Fruit fly (Drosophila melanogaster) whole organism, embryonic: ENCODE data around the gene CG34332.

Experiments used
- Adf1 ChIP-seq: fragments of 200-800 bp; sonication (Bioruptor generic); IDR thresholded peaks from 2 replicates; pipeline ENCODE4 v1.3.6; 2022; ENCODE audit warnings: missing biosample characterization, missing genetic modification characterization
- Antp ChIP-seq: fragments of 200-800 bp; sonication (Bioruptor generic); optimal IDR thresholded peaks from 3 replicates; lab custom pipeline; 2016; ENCODE audit warnings: missing biosample characterization, missing genetic modification characterization
- Atf6 ChIP-seq: fragments of 200-800 bp; sonication (Bioruptor generic); IDR thresholded peaks from 2 replicates; pipeline ENCODE4 v1.3.6; 2022; ENCODE audit warnings: missing biosample characterization, missing genetic modification characterization
- BEAF-32 ChIP-seq: fragments of 200-800 bp; sonication (Bioruptor generic); optimal IDR thresholded peaks from 3 replicates; lab custom pipeline; 2017; ENCODE audit warnings: missing biosample characterization, missing genetic modification characterization, mild to moderate bottlenecking, moderate library complexity, missing genetic modification reagents
- CG10366 ChIP-seq: fragments of 200-800 bp; sonication (Bioruptor generic); IDR thresholded peaks from 2 replicates; pipeline ENCODE4 v1.3.6; 2022; ENCODE audit warnings: missing biosample characterization, missing genetic modification characterization
- CG10431 ChIP-seq: fragments of 200-800 bp; sonication (Bioruptor generic); optimal IDR thresholded peaks from 3 replicates; lab custom pipeline; 2018; ENCODE audit warnings: missing biosample characterization, mild to moderate bottlenecking, missing genetic modification characterization
- CG10654 ChIP-seq: fragments of 200-800 bp; sonication (Bioruptor generic); optimal IDR thresholded peaks from 2 replicates; lab custom pipeline; 2016; ENCODE audit warnings: missing biosample characterization, missing genetic modification characterization
- CG11085 ChIP-seq: fragments of 200-800 bp; sonication (Bioruptor generic); IDR thresholded peaks from 2 replicates; pipeline ENCODE4 v1.3.6; 2022; ENCODE audit warnings: missing biosample characterization, missing genetic modification characterization
- CG12219 ChIP-seq: fragments of 200-800 bp; sonication (Bioruptor generic); optimal IDR thresholded peaks from 3 replicates; lab custom pipeline; 2018; ENCODE audit warnings: missing biosample characterization, mild to moderate bottlenecking, missing genetic modification characterization
- CG13123 ChIP-seq: fragments of 200-800 bp; sonication (Bioruptor generic); optimal IDR thresholded peaks from 2 replicates; lab custom pipeline; 2016; ENCODE audit warnings: missing biosample characterization, missing genetic modification characterization
- CG14014 ChIP-seq: fragments of 200-800 bp; sonication (Bioruptor generic); IDR thresholded peaks from 2 replicates; pipeline ENCODE4 v1.3.6; 2022; ENCODE audit warnings: missing biosample characterization, missing genetic modification characterization
- CG15696 ChIP-seq: fragments of 200-800 bp; sonication (Bioruptor generic); optimal IDR thresholded peaks from 2 replicates; lab custom pipeline; 2019; ENCODE audit warnings: missing biosample characterization, mild to moderate bottlenecking, missing genetic modification characterization, moderate library complexity
- CG18619 ChIP-seq: fragments of 200-800 bp; sonication (Bioruptor generic); optimal IDR thresholded peaks from 3 replicates; lab custom pipeline; 2017; ENCODE audit warnings: missing biosample characterization, mild to moderate bottlenecking, missing genetic modification characterization
- CG2116 ChIP-seq: fragments of 200-800 bp; sonication (Bioruptor generic); optimal IDR thresholded peaks from 3 replicates; lab custom pipeline; 2018; ENCODE audit warnings: missing biosample characterization, mild to moderate bottlenecking, missing genetic modification characterization
- CG2678 ChIP-seq: fragments of 200-800 bp; sonication (Bioruptor generic); optimal IDR thresholded peaks from 3 replicates; lab custom pipeline; 2019; ENCODE audit warnings: missing biosample characterization, mild to moderate bottlenecking, missing genetic modification characterization, moderate library complexity
- CG32767 ChIP-seq: fragments of 200-800 bp; sonication (Bioruptor generic); IDR thresholded peaks from 2 replicates; pipeline ENCODE4 v1.3.6; 2022; ENCODE audit warnings: missing biosample characterization, missing genetic modification characterization
- CG33213 ChIP-seq: fragments of 200-800 bp; sonication (Bioruptor generic); optimal IDR thresholded peaks from 3 replicates; lab custom pipeline; 2016; ENCODE audit warnings: missing biosample characterization, missing genetic modification characterization
- CG4404 ChIP-seq: fragments of 200-800 bp; sonication (Bioruptor generic); IDR thresholded peaks from 2 replicates; pipeline ENCODE4 v1.3.6; 2022; ENCODE audit warnings: missing biosample characterization, missing genetic modification characterization
- CG4424 ChIP-seq: fragments of 200-800 bp; sonication (Bioruptor generic); optimal IDR thresholded peaks from 3 replicates; lab custom pipeline; 2016; ENCODE audit warnings: missing biosample characterization, missing genetic modification characterization
- CG6854 ChIP-seq: fragments of 200-800 bp; sonication (Bioruptor generic); optimal IDR thresholded peaks from 3 replicates; lab custom pipeline; 2017; ENCODE audit warnings: missing biosample characterization, mild to moderate bottlenecking, missing genetic modification characterization
- CG7556 ChIP-seq: fragments of 200-800 bp; sonication (Bioruptor generic); optimal IDR thresholded peaks from 2 replicates; lab custom pipeline; 2017; ENCODE audit warnings: missing biosample characterization, mild to moderate bottlenecking, missing genetic modification characterization
- E2f2 ChIP-seq: fragments of 200-800 bp; sonication (Bioruptor generic); IDR thresholded peaks from 2 replicates; pipeline ENCODE4 v1.3.6; 2022; ENCODE audit warnings: missing biosample characterization, missing genetic modification characterization
- H2.0 ChIP-seq: fragments of 200-800 bp; sonication (Bioruptor generic); IDR thresholded peaks from 2 replicates; pipeline ENCODE4 v1.3.6; 2022; ENCODE audit warnings: missing biosample characterization, missing genetic modification characterization
- HLH3B ChIP-seq: fragments of 200-800 bp; sonication (Bioruptor generic); IDR thresholded peaks from 2 replicates; pipeline ENCODE4 v1.3.6; 2022; ENCODE audit warnings: missing biosample characterization, missing genetic modification characterization
- Meics ChIP-seq: fragments of 200-800 bp; sonication (Bioruptor generic); optimal IDR thresholded peaks from 2 replicates; lab custom pipeline; 2017; ENCODE audit warnings: missing biosample characterization, mild to moderate bottlenecking, missing genetic modification characterization
- Rfx ChIP-seq: fragments of 200-800 bp; sonication (Bioruptor generic); IDR thresholded peaks from 2 replicates; pipeline ENCODE4 v1.3.6; 2022; ENCODE audit warnings: missing biosample characterization, missing genetic modification characterization
- Ssrp ChIP-seq: fragments of 200-800 bp; sonication (Bioruptor generic); optimal IDR thresholded peaks from 2 replicates; lab custom pipeline; 2018; ENCODE audit warnings: missing biosample characterization, mild to moderate bottlenecking, missing genetic modification characterization, moderate library complexity
- Xbp1 ChIP-seq: fragments of 200-800 bp; sonication (Bioruptor generic); optimal IDR thresholded peaks from 3 replicates; lab custom pipeline; 2016; ENCODE audit warnings: missing biosample characterization, mild to moderate bottlenecking, missing genetic modification characterization
- ato ChIP-seq: fragments of 200-800 bp; sonication (Bioruptor generic); IDR thresholded peaks from 2 replicates; pipeline ENCODE4 v1.3.6; 2022; ENCODE audit warnings: missing biosample characterization, missing genetic modification characterization; ENCODE audit not compliant: partially characterized antibody
- bab2 ChIP-seq: fragments of 200-800 bp; sonication (Bioruptor generic); optimal IDR thresholded peaks from 2 replicates; lab custom pipeline; 2016; ENCODE audit warnings: missing biosample characterization, missing genetic modification characterization
- bowl ChIP-seq: fragments of 200-800 bp; sonication (Bioruptor generic); IDR thresholded peaks from 2 replicates; pipeline ENCODE4 v1.3.6; 2022; ENCODE audit warnings: missing biosample characterization, missing genetic modification characterization
- croc ChIP-seq: fragments of 200-800 bp; sonication (Bioruptor generic); conservative IDR thresholded peaks from 3 replicates; pipeline ENCODE4 v1.3.6; 2022; ENCODE audit warnings: missing biosample characterization, missing genetic modification characterization
- crol ChIP-seq: fragments of 200-800 bp; sonication (Bioruptor generic); IDR thresholded peaks from 2 replicates; pipeline ENCODE4 v1.3.6; 2022; ENCODE audit warnings: missing biosample characterization, missing genetic modification characterization
- dimm ChIP-seq: fragments of 200-800 bp; sonication (Bioruptor generic); IDR thresholded peaks from 2 replicates; pipeline ENCODE4 v1.3.6; 2022; ENCODE audit warnings: missing biosample characterization, missing genetic modification characterization
- dmrt11E ChIP-seq: fragments of 200-800 bp; sonication (Bioruptor generic); optimal IDR thresholded peaks from 3 replicates; lab custom pipeline; 2018; ENCODE audit warnings: missing biosample characterization, mild to moderate bottlenecking, missing genetic modification characterization, moderate library complexity
- emc ChIP-seq: fragments of 200-800 bp; sonication (Bioruptor generic); optimal IDR thresholded peaks from 2 replicates; lab custom pipeline; 2016; ENCODE audit warnings: missing biosample characterization, missing genetic modification characterization
- en ChIP-seq: fragments of 200-800 bp; sonication (Bioruptor generic); optimal IDR thresholded peaks from 2 replicates; lab custom pipeline; 2016; ENCODE audit warnings: missing biosample characterization, missing genetic modification characterization
- fd3F ChIP-seq: fragments of 200-800 bp; sonication (Bioruptor generic); optimal IDR thresholded peaks from 2 replicates; lab custom pipeline; 2018; ENCODE audit warnings: missing biosample characterization, mild to moderate bottlenecking, missing genetic modification characterization, moderate library complexity
- gce ChIP-seq: fragments of 200-800 bp; sonication (Bioruptor generic); IDR thresholded peaks from 3 replicates; pipeline ENCODE4 v1.3.6; 2022; ENCODE audit warnings: missing biosample characterization, missing genetic modification characterization
- gcm2 ChIP-seq: fragments of 200-800 bp; sonication (Bioruptor generic); optimal IDR thresholded peaks from 2 replicates; lab custom pipeline; 2016; ENCODE audit warnings: missing biosample characterization, missing genetic modification characterization
- gfzf ChIP-seq: fragments of 200-800 bp; sonication (Bioruptor generic); optimal IDR thresholded peaks from 2 replicates; lab custom pipeline; 2016; ENCODE audit warnings: missing biosample characterization, mild to moderate bottlenecking, missing genetic modification characterization, moderate library complexity
- gsb ChIP-seq: fragments of 200-800 bp; sonication (Bioruptor generic); IDR thresholded peaks from 2 replicates; pipeline ENCODE4 v1.3.6; 2022; ENCODE audit warnings: missing biosample characterization, missing genetic modification characterization
- gt ChIP-seq: fragments of 200-800 bp; sonication (Bioruptor generic); IDR thresholded peaks from 2 replicates; pipeline ENCODE4 v1.3.6; 2022; ENCODE audit warnings: missing biosample characterization, missing genetic modification characterization
- jumu ChIP-seq: fragments of 200-800 bp; sonication (Bioruptor generic); optimal IDR thresholded peaks from 3 replicates; lab custom pipeline; 2016; ENCODE audit warnings: missing biosample characterization, missing genetic modification characterization
- odd ChIP-seq: fragments of 200-800 bp; sonication (Bioruptor generic); optimal IDR thresholded peaks from 2 replicates; lab custom pipeline; 2017; ENCODE audit warnings: missing biosample characterization, mild to moderate bottlenecking, missing genetic modification characterization
- prd ChIP-seq, 3 experiments: fragments of >200 bp in 2 of 3; fragments of 200-800 bp in 1 of 3; sonication (Bioruptor generic) in 1 of 3; optimal IDR thresholded peaks in 2 of 3; IDR thresholded peaks in 1 of 3; 2 replicates in 2 of 3; 3 replicates in 1 of 3; pipeline versions ENCODE4 v1.3.6 to Lab custom; 2017 to 2022; ENCODE audit warnings: missing biosample characterization in 1 of 3, missing genetic modification characterization in 1 of 3
- salm ChIP-seq: fragments of 200-800 bp; sonication (Bioruptor generic); optimal IDR thresholded peaks from 2 replicates; lab custom pipeline; 2018; ENCODE audit warnings: missing biosample characterization, mild to moderate bottlenecking, missing genetic modification characterization
- seq ChIP-seq: fragments of 200-800 bp; sonication (Bioruptor generic); IDR thresholded peaks from 2 replicates; pipeline ENCODE4 v1.3.6; 2022; ENCODE audit warnings: missing biosample characterization, missing genetic modification characterization
- twi ChIP-seq: fragments of 200-800 bp; optimal IDR thresholded peaks from 2 replicates; lab custom pipeline; 2019; ENCODE audit warnings: missing biosample characterization, mild to moderate bottlenecking, missing genetic modification characterization, moderate library complexity
- tx ChIP-seq: fragments of 200-800 bp; sonication (Bioruptor generic); optimal IDR thresholded peaks from 2 replicates; lab custom pipeline; 2016; ENCODE audit warnings: missing biosample characterization, missing genetic modification characterization
- wdn ChIP-seq: fragments of 200-800 bp; sonication (Bioruptor generic); IDR thresholded peaks from 2 replicates; pipeline ENCODE4 v1.3.6; 2022; ENCODE audit warnings: missing biosample characterization, missing genetic modification characterization
- zfh1 ChIP-seq: fragments of 200-800 bp; sonication (Bioruptor generic); IDR thresholded peaks from 3 replicates; pipeline ENCODE4 v1.3.6; 2022; ENCODE audit warnings: missing biosample characterization, missing genetic modification characterization

CG34332 gene

dm6 chrX:20159679-20160140 lies 18.9 kb downstream of the CG34332 start, which contains the start of gene Rab35 (continued):
- TF ChIP-seq CG13123 (GFP tag; lab: Kevin White, UChicago) (no peak), croc (GFP tag; lab: Robert Waterston, UW) (no peak), CG6854 (GFP tag; lab: Kevin White, UChicago) (no peak), bowl (GFP tag; lab: Robert Waterston, UW) (no peak), crol (GFP tag; lab: Robert Waterston, UW) (no peak), ato (GFP tag; lab: Robert Waterston, UW) (peak; percentile 84), CG12219 (GFP tag; lab: Kevin White, UChicago) (no peak), emc (GFP tag; lab: Kevin White, UChicago) (no peak), CG15696 (no peak), salm (no peak), E2f2 (GFP tag; lab: Robert Waterston, UW) (peak; percentile 90), Atf6 (GFP tag; lab: Robert Waterston, UW) (no peak), zfh1 (0 out of 3 replicates have a peak, but pooled peaks have one; percentile 30), CG7556 (GFP tag; lab: Kevin White, UChicago) (no peak), prd (optimal IDR thresholded peaks at IDR 0.05; lab: Kevin White, UChicago) (no peak), prd (GFP tag; IDR thresholded peaks at IDR 0.05; lab: Robert Waterston, UW) (peak; percentile 38; the same call in 1 of the 3 replicates), CG2678 (peak; percentile 4), fd3F (no peak), CG10431 (no peak), CG4404 (GFP tag; lab: Robert Waterston, UW) (no peak), Adf1 (GFP tag; lab: Robert Waterston, UW) (no peak), Xbp1 (peak; percentile 31), CG4424 (GFP tag; lab: Kevin White, UChicago) (no peak), CG14014 (GFP tag; lab: Robert Waterston, UW) (no peak), bab2 (GFP tag; lab: Kevin White, UChicago) (no peak), twi (no peak), HLH3B (GFP tag; lab: Robert Waterston, UW) (no peak), gsb (GFP tag; lab: Robert Waterston, UW) (no peak), odd (no peak), gfzf (GFP tag; lab: Kevin White, UChicago) (peak; percentile 4), tx (no peak), gce (GFP tag; lab: Robert Waterston, UW) (no peak), CG32767 (GFP tag; lab: Robert Waterston, UW) (no peak), en (GFP tag; lab: Kevin White, UChicago) (no peak), CG11085 (GFP tag; lab: Robert Waterston, UW) (no peak), CG10366 (GFP tag; lab: Robert Waterston, UW) (no peak), BEAF-32 (peak; percentile 96), CG33213 (GFP tag; lab: Kevin White, UChicago) (no peak), H2.0 (GFP tag; lab: Robert Waterston, UW) (no peak), Antp (GFP tag; lab: Kevin White, UChicago) (no peak), Rfx (GFP tag; lab: Robert Waterston, UW) (peak; percentile 41), wdn (no peak), CG2116 (GFP tag; lab: Kevin White, UChicago) (peak; percentile 89), jumu (GFP tag; lab: Kevin White, UChicago) (no peak), seq (GFP tag; lab: Robert Waterston, UW) (no peak), CG10654 (GFP tag; lab: Kevin White, UChicago) (peak; percentile 3), gcm2 (GFP tag; lab: Kevin White, UChicago) (no peak), Meics (GFP tag; lab: Kevin White, UChicago) (no peak), dimm (no peak), Ssrp (tag; lab: Kevin White, UChicago) (no peak), gt (no peak), CG18619 (GFP tag; lab: Kevin White, UChicago) (no peak), dmrt11E (tag; lab: Kevin White, UChicago) (no peak)
